Fruit fly (Drosophila melanogaster): Measurements from ENCODE around the gene Mur89F.

dm6 chr3R:17193657-17194056, 8.3 kb downstream of the Mur89F start:
- TF ChIP-seq gro (GFP tag; optimal IDR thresholded peaks at IDR 0.05) = no peak
- TF ChIP-seq CG8944 (GFP tag; optimal IDR thresholded peaks at IDR 0.05) = no peak
- TF ChIP-seq ftz-f1 (GFP tag; optimal IDR thresholded peaks at IDR 0.05) = no peak
- no peak for TF ChIP-seq CG3065 (GFP tag; optimal IDR thresholded peaks at IDR 0.05)
- TF ChIP-seq stwl (tag; optimal IDR thresholded peaks at IDR 0.05) = no peak
